Fruit fly (Drosophila melanogaster) whole organism, wandering third instar larva: ENCODE results near the gene ovm.

Experiments used
- Abd-B ChIP-seq: fragments of >200 bp; optimal IDR thresholded peaks from 2 replicates; lab custom pipeline; 2017; ENCODE audit warnings: missing biosample characterization, missing genetic modification characterization
- Dfd ChIP-seq: fragments of >200 bp; optimal IDR thresholded peaks from 2 replicates; lab custom pipeline; 2017; ENCODE audit warnings: missing biosample characterization, missing genetic modification characterization
- Hnf4 ChIP-seq: fragments of 200-800 bp; sonication (Bioruptor generic); optimal IDR thresholded peaks from 2 replicates; lab custom pipeline; 2016; ENCODE audit warnings: missing biosample characterization, mild to moderate bottlenecking, missing genetic modification characterization
- N ChIP-seq: fragments of >200 bp; optimal IDR thresholded peaks from 2 replicates; lab custom pipeline; 2018; ENCODE audit warnings: missing biosample characterization, missing external identifiers, missing genetic modification characterization
- Sp1 ChIP-seq: fragments of 200-800 bp; sonication (Bioruptor generic); optimal IDR thresholded peaks from 3 replicates; lab custom pipeline; 2019; ENCODE audit warnings: missing biosample characterization, mild to moderate bottlenecking, missing genetic modification characterization, moderate library complexity
- brk ChIP-seq: fragments of 200-800 bp; sonication (Bioruptor generic); optimal IDR thresholded peaks from 2 replicates; lab custom pipeline; 2016; ENCODE audit warnings: missing biosample characterization, mild to moderate bottlenecking, missing genetic modification characterization
- ey ChIP-seq: fragments of 200-800 bp; sonication (Bioruptor generic); optimal IDR thresholded peaks from 2 replicates; lab custom pipeline; 2016; ENCODE audit warnings: missing biosample characterization, missing genetic modification characterization
- h ChIP-seq: fragments of 200-800 bp; sonication (Bioruptor generic); optimal IDR thresholded peaks from 3 replicates; lab custom pipeline; 2016; ENCODE audit warnings: missing biosample characterization, mild to moderate bottlenecking, missing genetic modification characterization
- psq ChIP-seq: fragments of 200-800 bp; sonication (Bioruptor generic); optimal IDR thresholded peaks from 3 replicates; lab custom pipeline; 2017; ENCODE audit warnings: missing biosample characterization, mild to moderate bottlenecking, missing genetic modification characterization, moderate library complexity
- rgr ChIP-seq: fragments of 200-800 bp; sonication (Bioruptor generic); optimal IDR thresholded peaks from 3 replicates; lab custom pipeline; 2016; ENCODE audit warnings: missing biosample characterization, mild to moderate bottlenecking, missing genetic modification characterization
- sv ChIP-seq: fragments of 200-800 bp; sonication (Bioruptor generic); optimal IDR thresholded peaks from 3 replicates; lab custom pipeline; 2016; ENCODE audit warnings: missing biosample characterization, missing genetic modification characterization
- tai ChIP-seq: sonication (Bioruptor generic); optimal IDR thresholded peaks from 2 replicates; lab custom pipeline; 2016; ENCODE audit warnings: missing biosample characterization, missing genetic modification characterization
- usp ChIP-seq: fragments of >200 bp; optimal IDR thresholded peaks from 2 replicates; lab custom pipeline; 2017; ENCODE audit warnings: missing biosample characterization, missing genetic modification characterization

dm6 chr2L:107032-107431 lies 33.8 kb downstream of the ovm start:
- TF ChIP-seq Hnf4 (GFP tag; lab: Kevin White, UChicago): no peak
- TF ChIP-seq psq (GFP tag; lab: Kevin White, UChicago): no peak
- no peak for TF ChIP-seq rgr (GFP tag; lab: Kevin White, UChicago)
- no peak for TF ChIP-seq sv (GFP tag; lab: Kevin White, UChicago)
- no peak for TF ChIP-seq N (GFP tag; lab: Kevin White, UChicago)
- no peak for TF ChIP-seq h (GFP tag; lab: Kevin White, UChicago)
- no peak for TF ChIP-seq Sp1
- no peak for TF ChIP-seq Dfd (GFP tag; lab: Kevin White, UChicago)
- no peak for TF ChIP-seq brk
- no peak for TF ChIP-seq Abd-B (GFP tag; lab: Kevin White, UChicago)
- no peak for TF ChIP-seq ey (GFP tag; lab: Kevin White, UChicago)
- no peak for TF ChIP-seq usp (GFP tag; lab: Kevin White, UChicago)
- no peak for TF ChIP-seq tai
